Worm (Caenorhabditis elegans): ENCODE measurements around the gene C54D10.3.
"Not testable (repeated sequence)": the region's sequence is repeated elsewhere in the genome, so short reads cannot be mapped to it uniquely, and the experiment has no call there.

C54D10.3 gene

DNA sequence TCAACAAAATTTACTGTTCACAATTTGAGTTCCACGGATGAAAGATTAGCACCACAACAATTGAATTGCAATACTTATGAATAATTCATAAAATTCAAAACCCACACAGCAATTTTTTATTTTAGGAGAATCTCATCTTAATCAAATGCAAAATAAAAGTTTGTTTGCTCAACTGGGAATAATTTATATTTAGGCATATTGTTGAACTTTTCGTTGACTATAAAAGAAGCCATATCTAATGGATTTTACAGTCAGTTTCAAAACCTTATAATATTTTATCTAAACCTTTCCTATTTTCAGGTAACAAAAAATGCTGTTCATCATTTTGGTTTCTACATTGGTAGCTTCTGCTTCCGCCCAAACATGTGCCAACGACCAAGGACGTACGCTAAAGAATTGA, at the start of gene C54D10.3:
Gene C54D10.3 (plus strand): TSS at position 301 of the 400 bp plus-strand sequence.
- no peak for TF ChIP-seq unc-62 (GFP tag; optimal IDR thresholded peaks at IDR 0.05)

DNA sequence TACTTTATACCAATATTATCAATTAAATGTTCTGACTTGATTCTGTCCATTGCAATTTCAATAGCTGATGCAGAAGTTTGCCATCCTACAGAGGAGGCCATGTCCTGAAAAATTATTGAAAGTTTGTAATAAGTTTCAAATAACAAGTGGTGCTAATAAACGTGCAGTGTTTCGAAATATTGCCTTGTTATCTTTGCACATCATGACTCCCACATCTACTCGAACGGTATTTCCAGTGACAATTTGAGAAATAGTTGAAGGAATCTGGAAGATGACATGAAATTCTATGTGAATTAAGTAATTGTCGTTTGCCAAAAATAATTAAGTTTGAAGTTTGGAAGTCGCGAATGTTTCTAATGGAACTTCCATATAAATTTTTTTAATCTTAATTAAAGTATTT, 49.0 kb upstream of the C54D10.3 start, which contains the start of gene gcy-13:
Gene gcy-13 (minus strand): TSS at position 101 of the 400 bp plus-strand sequence.
- no peak for TF ChIP-seq unc-62 (GFP tag; optimal IDR thresholded peaks at IDR 0.05)

DNA sequence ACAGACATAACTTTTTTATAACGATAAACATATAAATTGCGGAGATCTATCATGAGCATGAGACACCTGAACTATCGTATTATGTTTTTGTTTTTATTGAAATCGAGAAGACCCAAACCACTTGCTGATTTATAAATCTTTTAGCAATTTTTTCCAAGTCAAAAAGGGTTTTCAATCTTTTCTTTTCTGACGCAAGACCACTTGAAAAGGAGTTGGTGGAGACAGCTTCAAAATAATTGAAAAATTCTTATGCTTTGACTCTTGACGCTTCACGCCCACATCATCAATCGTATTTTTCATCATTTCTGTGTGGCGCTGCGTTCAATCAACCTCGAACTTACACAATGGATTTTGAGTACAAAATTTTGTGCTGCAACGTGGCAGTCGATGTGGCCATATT, 47.0 kb upstream of the C54D10.3 start, which contains the start of gene F23H12.7:
Gene F23H12.7 (plus strand): TSS at position 301 of the 400 bp plus-strand sequence.
- no peak for TF ChIP-seq unc-62 (GFP tag; optimal IDR thresholded peaks at IDR 0.05)

DNA sequence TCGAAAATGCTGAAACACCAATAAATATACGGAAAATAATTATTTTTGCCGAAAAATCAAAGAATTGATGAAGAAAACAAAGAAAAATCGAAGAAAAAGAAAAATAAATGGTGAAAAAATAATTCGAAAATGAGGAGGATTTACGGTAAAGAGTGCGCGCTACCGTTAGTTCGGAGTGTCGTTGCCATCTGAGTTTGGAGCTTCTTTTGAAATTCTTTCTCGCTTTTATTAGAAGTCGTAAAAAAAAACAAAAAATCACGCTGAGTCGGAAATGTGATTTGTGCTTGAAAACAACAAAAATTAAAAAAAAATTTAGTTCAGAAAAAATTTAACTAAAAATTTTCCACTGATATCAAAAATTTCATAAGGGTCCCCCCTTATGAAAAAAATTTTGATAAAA, 44.1 kb upstream of the C54D10.3 start, which contains the start of gene F23H12.10:
Gene F23H12.10 (minus strand): TSS at position 12 of the 400 bp plus-strand sequence.
- not testable (repeated sequence) for TF ChIP-seq unc-62 (GFP tag; optimal IDR thresholded peaks at IDR 0.05)

DNA sequence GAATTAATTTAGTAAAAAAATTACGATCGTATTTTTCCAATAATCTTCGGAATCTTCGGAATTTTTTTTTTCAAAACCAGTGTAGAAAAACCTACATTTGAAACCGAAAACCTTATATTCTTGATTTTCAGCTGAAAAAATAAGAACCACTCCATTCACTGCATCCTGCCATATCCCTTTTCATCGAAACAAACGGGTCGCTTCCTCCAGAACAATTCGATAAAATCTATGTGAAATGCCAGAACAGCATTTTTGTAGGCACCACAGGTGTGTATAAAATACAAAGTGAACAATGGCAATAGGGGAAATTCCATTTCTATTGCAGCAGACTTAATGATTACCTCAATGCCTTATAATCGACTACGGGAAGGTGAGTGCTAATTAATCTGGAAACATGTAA, 41.1 kb upstream of the C54D10.3 start, which contains the start of gene K01D12.1:
Gene K01D12.1 (plus strand): TSS at position 301 of the 400 bp plus-strand sequence.
- no peak for TF ChIP-seq unc-62 (GFP tag; optimal IDR thresholded peaks at IDR 0.05)

DNA sequence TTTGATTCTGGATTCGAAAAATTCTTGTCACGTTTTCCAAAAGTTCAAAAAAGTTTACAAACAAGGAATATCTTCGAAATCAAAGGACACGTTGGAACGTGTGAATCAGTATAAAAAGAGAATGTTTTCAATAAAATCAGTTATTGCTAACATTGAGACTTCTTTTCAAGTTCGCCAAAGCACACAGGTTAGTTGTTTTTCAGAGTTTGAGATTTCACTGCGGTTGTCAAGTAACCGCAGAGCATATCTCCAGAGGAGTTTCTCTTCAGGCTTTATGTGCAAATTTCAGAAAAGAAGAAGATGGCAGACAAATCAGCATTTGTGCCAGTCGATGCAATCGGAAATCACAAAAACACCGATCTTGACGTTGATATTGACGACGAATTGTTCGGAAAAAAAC, 32.2 kb upstream of the C54D10.3 start, which contains the start of gene K01D12.15:
Gene K01D12.15 (plus strand): TSS at position 301 of the 400 bp plus-strand sequence.
- TF ChIP-seq unc-62 (GFP tag; optimal IDR thresholded peaks at IDR 0.05), result no peak

DNA sequence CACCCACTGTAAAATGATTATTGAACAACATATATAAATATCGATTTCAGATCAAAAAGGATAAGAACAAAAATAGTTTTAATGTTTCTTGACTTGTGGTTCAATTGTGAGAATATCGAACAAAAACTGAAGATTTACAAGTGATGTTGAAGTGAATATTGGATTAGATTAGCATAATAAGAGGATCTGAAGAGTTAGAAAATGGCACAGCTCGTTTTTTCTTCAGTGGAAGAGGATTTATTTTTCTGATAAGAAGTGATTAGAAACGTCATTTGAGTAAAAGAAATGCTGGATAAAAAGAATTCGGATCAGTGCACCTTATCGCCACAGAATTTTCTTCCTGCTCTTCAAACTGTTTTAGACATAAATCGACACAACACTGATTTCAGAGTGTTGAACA, 22.7 kb upstream of the C54D10.3 start, which contains the start of gene twk-14:
Gene twk-14 (minus strand): TSS at position 8 of the 400 bp plus-strand sequence.
- no peak for TF ChIP-seq unc-62 (GFP tag; optimal IDR thresholded peaks at IDR 0.05)

DNA sequence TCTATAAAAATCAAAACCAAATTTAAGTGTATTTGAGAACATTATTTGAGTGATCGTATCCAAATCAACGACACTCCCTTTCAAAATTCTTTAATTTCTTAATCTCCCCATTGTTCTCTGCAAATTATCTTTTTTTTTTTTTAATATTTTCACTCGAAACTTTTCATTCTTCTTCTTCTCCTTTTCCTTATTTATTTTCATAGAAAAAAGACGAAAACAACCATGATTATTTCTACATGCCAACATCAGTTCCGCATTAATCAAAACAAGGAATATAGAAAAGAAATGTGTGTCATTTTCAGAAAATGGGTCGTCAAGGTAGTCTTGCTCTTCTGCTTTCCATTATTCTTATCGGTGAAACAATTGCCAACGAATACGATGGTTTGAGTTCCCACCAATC, 20.8 kb upstream of the C54D10.3 start, which contains the start of gene K01D12.5:
Gene K01D12.5 (plus strand): TSS at position 301 of the 400 bp plus-strand sequence.
- no peak for TF ChIP-seq unc-62 (GFP tag; optimal IDR thresholded peaks at IDR 0.05)

DNA sequence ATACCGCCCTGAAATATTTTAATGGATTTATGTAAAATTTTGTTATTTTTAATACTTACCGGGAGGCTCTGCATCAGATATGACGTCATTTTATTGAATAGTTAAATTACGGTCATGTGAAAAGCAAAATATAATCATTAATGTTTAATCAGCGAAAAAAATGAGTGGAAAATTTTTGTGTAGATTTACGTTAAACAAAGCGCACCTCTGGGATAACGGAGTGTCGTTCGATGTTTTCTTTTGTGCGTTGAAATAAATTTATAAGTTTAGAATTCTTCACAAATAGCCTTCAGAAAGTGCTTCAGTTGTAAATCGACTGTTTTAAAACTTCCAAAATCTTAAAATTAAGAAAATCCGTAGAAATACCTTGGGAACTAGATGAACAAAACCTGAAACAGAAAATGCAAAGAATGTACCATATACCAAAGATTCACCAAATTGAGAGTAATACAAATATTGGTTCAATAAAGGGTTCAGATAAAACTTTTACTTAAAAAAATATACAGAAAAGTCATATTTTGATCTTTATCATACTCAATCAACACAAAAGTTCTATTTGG, 17.6 kb upstream of the C54D10.3 start, which contains the start of the genes K01D12.20 and miga-1:
Gene K01D12.20 (minus strand): TSS at position 138 of the 560 bp plus-strand sequence.
Gene miga-1 (minus strand): TSS at position 183 of the 560 bp plus-strand sequence.
- TF ChIP-seq unc-62 (GFP tag; optimal IDR thresholded peaks at IDR 0.05), result no peak

DNA sequence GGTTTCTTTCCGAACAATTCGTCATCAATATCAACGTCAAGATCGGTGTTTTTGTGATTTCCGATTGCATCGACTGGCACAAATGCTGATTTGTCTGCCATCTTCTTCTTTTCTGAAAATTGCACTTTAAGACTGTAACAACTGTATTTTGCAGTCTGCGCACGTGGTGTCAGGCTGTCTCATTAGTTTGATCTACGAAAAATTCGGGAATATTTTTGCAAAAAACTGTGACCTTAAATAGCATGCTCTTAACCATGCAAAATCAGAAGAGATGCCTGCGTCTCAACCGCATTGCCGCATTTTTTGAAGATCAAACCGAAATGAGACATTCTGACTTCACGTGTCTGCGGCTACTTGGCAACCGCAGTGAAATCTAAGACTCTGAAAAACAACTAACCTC, 17.0 kb upstream of the C54D10.3 start, which contains the start of gene K01D12.7:
Gene K01D12.7 (minus strand): TSS at position 101 of the 400 bp plus-strand sequence.
- no peak for TF ChIP-seq unc-62 (GFP tag; optimal IDR thresholded peaks at IDR 0.05)

DNA sequence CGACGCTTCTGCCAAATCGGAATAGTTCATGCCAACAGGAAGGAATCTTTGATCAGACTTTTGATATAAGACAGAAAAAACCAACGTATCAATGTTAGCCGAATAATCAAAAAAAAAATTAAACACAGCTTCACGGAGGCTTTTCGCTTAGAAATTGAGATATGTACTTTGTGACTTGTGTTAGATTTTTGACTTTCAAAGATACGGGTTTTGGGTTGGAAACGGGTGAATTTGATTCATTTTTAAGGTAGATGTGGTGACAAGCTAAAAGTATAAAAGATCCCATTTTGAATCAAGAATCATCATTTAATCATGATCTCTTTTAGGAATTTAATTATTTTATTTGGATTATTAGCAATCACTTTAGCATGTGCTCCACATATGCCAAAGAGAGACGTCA, 16.0 kb upstream of the C54D10.3 start, which contains the start of gene K01D12.8:
Gene K01D12.8 (plus strand): TSS at position 301 of the 400 bp plus-strand sequence.
- TF ChIP-seq unc-62 (GFP tag; optimal IDR thresholded peaks at IDR 0.05), result no peak

DNA sequence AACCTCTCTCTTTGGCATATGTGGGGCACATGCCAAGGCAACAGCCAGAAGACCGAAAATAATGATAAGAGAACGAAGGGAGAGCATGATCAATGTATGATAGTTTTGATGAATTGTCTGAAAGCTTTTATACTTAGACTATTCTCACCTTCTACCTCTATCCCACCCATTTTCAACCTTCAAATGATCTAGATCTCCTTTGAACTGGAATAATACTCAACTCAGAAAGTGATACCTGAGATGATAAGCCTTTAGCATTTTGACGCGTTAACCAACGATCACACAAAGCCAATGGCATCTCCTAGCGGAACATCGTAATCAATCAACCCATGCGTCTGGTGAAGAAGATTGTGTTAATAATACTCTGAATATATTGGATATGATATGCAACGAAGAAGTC, 13.8 kb upstream of the C54D10.3 start, which contains the start of gene K01D12.9:
Gene K01D12.9 (minus strand): TSS at position 101 of the 400 bp plus-strand sequence.
- no peak for TF ChIP-seq unc-62 (GFP tag; optimal IDR thresholded peaks at IDR 0.05)

DNA sequence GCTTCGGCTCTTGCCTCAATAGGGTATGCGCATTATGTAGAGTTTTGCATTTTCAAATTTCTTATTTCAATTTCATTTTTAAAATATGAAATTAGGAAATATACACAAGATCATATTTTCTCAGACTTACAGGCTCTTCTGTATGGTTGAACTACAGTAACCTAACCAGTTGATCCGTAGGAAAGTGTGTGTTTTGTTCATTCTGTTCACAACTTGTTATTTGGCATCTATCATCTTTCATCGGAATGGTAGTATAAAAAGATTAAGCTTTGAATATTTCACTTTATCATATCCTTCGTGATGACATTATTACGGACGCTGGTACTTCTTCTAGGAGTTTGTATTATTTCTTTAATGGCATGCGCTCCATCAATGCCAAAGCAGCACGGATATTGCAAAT, 12.5 kb upstream of the C54D10.3 start, which contains the start of gene K01D12.10:
Gene K01D12.10 (plus strand): TSS at position 301 of the 400 bp plus-strand sequence.
- no peak for TF ChIP-seq unc-62 (GFP tag; optimal IDR thresholded peaks at IDR 0.05)

DNA sequence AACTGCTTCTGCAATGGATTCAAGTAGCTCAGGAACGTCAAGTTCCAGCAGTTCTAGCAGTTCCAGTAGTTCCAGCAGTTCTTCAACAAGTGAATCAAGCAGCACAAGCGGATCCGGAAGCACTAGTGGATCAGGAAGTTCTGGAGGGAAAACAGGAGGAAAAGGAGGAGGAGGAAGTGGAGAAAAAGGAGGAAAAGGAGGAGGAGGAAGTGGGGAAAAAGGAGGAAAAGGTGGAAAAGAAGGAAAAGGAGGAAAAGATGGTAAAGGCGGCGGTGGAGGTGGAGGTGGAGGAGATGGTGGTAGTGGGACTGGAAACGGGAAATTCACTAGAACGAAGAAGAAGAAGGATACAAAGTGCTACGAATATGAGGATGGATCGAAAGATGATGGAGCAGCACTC, 11.9 kb upstream of the C54D10.3 start:
- no peak for TF ChIP-seq unc-62 (GFP tag; optimal IDR thresholded peaks at IDR 0.05)

DNA sequence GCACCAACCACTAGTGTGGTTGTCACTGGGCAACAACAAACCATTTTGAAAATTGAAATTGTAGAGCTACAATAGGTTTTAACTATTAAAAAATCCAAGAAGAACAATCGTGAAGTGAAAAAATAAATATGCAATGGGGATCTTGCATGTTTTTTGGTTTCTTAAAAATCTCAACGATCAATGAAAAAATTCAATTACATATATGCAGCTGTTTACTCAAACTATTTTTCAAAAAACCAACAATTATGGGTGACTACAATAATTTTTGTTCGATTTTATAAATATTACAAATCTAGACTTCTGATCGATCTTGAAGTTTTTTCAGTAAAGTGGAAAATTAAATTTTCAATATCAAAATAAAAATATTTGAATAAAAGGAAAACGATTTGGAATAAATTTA, 9.9 kb upstream of the C54D10.3 start, which contains the start of gene cdr-4:
Gene cdr-4 (minus strand): TSS at position 101 of the 400 bp plus-strand sequence.
- TF ChIP-seq unc-62 (GFP tag; optimal IDR thresholded peaks at IDR 0.05), result no peak

DNA sequence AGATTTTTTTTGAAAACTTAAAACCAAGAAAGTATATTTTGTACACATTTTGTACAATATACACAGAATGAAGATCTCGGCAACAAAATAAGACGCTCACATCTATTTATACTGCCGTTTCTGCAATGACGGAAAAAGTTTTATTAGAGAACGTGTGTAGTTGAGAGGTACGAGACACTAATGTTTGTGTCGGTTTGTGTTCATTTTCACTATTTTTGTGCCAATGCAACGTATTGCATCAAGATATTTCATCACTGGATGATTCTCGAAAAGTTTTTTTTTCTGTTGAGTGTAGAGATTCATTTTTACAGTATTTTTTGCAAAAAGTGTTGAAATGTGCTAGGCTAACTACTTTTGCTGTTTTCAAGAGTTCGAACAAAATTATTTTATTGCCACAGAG, 9.4 kb upstream of the C54D10.3 start:
- TF ChIP-seq unc-62 (GFP tag; optimal IDR thresholded peaks at IDR 0.05), result no peak
